Worm (Caenorhabditis elegans): ENCODE data around the gene sri-19.

DNA sequence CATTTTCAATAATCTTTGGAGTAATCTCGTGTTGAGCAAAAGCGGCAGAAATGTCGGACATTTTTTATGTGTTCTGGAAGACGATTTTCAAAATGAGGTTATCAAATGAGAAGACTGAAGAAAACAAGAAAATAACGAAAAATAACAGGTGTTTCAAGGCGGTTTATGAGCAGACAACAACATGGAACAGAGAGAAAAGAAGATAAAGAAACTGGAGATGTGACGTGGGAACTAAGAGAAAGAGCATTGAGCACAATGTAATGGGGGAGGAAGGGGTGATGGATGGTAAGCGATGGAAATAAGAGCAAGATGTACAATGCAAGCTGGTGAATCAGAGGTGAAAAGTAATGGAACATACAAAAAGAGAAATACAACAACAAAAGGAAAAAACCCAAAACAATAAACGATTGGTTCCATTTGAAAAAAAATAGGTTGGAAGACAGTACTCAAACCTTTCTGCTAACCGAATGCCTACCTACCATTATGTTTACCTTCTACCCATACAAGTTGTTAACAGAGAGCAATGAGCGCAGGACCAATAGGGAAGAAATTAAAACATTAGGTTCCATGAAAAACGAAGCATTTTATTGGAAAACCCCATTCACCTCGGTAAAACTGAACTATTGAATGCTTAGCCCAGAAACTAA is 466 bp upstream of the sri-19 start, which contains the start of gene Y69E1A.5:
- TF ChIP-seq hlh-30 (tag; optimal IDR thresholded peaks at IDR 0.05; ENCODE audit: insufficient read depth) (no peak), pat-9 (tag; optimal IDR thresholded peaks at IDR 0.05) (no peak), tbx-2 (tag; optimal IDR thresholded peaks at IDR 0.05) (peak; percentile 22), lim-6 (tag; optimal IDR thresholded peaks at IDR 0.05) (no peak), rnt-1 (tag; optimal IDR thresholded peaks at IDR 0.05) (no peak), pqm-1 (tag; optimal IDR thresholded peaks at IDR 0.05) (no peak), unc-3 (GFP tag; conservative IDR thresholded peaks at IDR 0.05) (no peak), unc-3 (tag; optimal IDR thresholded peaks at IDR 0.05) (no peak), elt-2 (tag; optimal IDR thresholded peaks at IDR 0.05) (no peak), unc-55 (GFP tag; optimal IDR thresholded peaks at IDR 0.05) (peak; percentile 14), eyg-1 (tag; optimal IDR thresholded peaks at IDR 0.05) (no peak), sdc-2 (tag; optimal IDR thresholded peaks at IDR 0.05) (no peak), nfya-1 (tag; optimal IDR thresholded peaks at IDR 0.05) (no peak), ahr-1 (tag; optimal IDR thresholded peaks at IDR 0.05) (no peak), nhr-11 (tag; optimal IDR thresholded peaks at IDR 0.05) (no peak)
